Worm (Caenorhabditis elegans): Measurements from ENCODE around the gene str-8.

- TF ChIP-seq elt-1 (tag; optimal IDR thresholded peaks at IDR 0.05) (no peak), unc-39 (tag; optimal IDR thresholded peaks at IDR 0.05) (no peak), aly-2 (tag; optimal IDR thresholded peaks at IDR 0.05) (no peak), mdl-1 (tag; optimal IDR thresholded peaks at IDR 0.05) (no peak), ama-1 (optimal IDR thresholded peaks at IDR 0.05) (no peak)
These were observed 3.6 kb downstream of the str-8 start, which contains the start of gene str-9 for ce11 chrV:15758449-15758848.

All from whole organism, L3 larva.